Worm (Caenorhabditis elegans): ENCODE data around the gene T05A8.8.

DNA sequence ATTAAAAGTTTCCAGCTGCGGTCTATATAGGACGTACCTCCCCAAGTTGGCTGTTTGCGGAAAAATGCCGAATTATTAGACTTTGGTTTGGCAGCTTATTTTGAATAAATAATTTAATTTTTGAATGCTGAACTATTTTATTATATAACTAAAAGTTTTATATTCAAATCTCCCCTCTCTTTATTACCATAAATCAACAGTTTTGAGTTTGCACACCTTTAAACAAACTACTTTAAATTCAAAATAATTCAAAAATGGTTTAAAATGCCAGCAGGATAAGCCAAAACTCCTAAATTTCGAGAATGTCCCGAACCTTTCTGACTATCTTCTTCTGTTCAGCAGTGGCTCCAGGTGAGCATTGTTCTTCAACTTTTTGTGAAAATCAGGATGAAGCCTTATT is 42.8 kb downstream of the T05A8.8 start, which contains the start of gene F08D12.3:
- no peak for TF ChIP-seq W03F9.2 (tag; optimal IDR thresholded peaks at IDR 0.05)
- TF ChIP-seq him-1 (tag; optimal IDR thresholded peaks at IDR 0.05) = no peak

Measured in whole organism, L4/young adult.